Fruit fly (Drosophila melanogaster): ENCODE measurements around the gene CG13023.

Gene CG13023

DNA sequence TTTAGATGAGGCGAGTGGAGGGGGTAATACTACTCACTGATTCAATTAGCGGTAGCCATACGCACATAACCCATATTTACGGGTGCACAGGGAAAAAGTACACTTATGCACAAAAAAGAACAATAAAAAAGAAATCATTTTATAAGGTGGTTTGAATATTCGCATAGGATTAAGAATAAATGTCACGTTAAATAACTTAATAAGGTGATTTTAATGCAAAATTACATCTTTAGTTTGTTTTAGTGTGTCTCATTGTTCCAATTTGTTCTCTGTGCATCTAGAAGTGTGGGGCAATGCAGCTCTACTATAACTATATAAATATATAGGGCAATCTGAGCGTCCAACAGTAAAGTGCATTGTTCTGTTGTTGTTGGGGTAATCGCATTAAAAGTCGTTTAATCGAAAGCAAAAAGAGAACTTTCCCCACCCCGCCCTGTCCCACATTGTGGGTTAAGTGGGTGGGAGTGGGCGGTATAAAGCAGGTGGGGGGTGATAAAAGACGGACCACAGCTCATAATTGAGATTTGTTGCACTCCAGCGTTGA is 34.4 kb downstream of the CG13023 start (continued):
- TF ChIP-seq CG12942 (GFP tag; optimal IDR thresholded peaks at IDR 0.05) (no peak), CG3407 (GFP tag; optimal IDR thresholded peaks at IDR 0.05) (no peak), dysf (GFP tag; IDR thresholded peaks at IDR 0.05) (no peak), Mes4 (GFP tag; optimal IDR thresholded peaks at IDR 0.05) (no peak), cad (GFP tag; optimal IDR thresholded peaks at IDR 0.05) (no peak), emc (GFP tag; optimal IDR thresholded peaks at IDR 0.05) (no peak), bsh (GFP tag; optimal IDR thresholded peaks at IDR 0.05) (peak in 1 of 2 experiments; percentile 58), CG4854 (GFP tag; optimal IDR thresholded peaks at IDR 0.05) (no peak), gsb-n (tag; optimal IDR thresholded peaks at IDR 0.05) (no peak), mam (GFP tag; optimal IDR thresholded peaks at IDR 0.05) (no peak), TFAM (GFP tag; optimal IDR thresholded peaks at IDR 0.05) (no peak), caup (GFP tag; optimal IDR thresholded peaks at IDR 0.05; ENCODE audit: severe bottlenecking) (no peak), Gug (GFP tag; IDR thresholded peaks at IDR 0.05) (no peak), CG17359 (tag; optimal IDR thresholded peaks at IDR 0.05) (peak; percentile 30), gce (GFP tag; IDR thresholded peaks at IDR 0.05) (no peak), ttk (GFP tag; IDR thresholded peaks at IDR 0.05) (no peak), CG11398 (GFP tag; optimal IDR thresholded peaks at IDR 0.05) (no peak), CG4730 (GFP tag; IDR thresholded peaks at IDR 0.05) (no peak; the same call in 1 of the 2 replicates), Stat92E (GFP tag; optimal IDR thresholded peaks at IDR 0.05) (no peak), bigmax (GFP tag; optimal IDR thresholded peaks at IDR 0.05) (no peak), ham (GFP tag; IDR thresholded peaks at IDR 0.05) (no peak), maf-S (GFP tag; optimal IDR thresholded peaks at IDR 0.05) (no peak), CG33213 (GFP tag; optimal IDR thresholded peaks at IDR 0.05) (no peak), sim (GFP tag; IDR thresholded peaks at IDR 0.05) (no peak), CG10959 (GFP tag; IDR thresholded peaks at IDR 0.05) (no peak), CG14441 (GFP tag; IDR thresholded peaks at IDR 0.05) (no peak), Hmx (GFP tag; optimal IDR thresholded peaks at IDR 0.05) (no peak), fd102C (GFP tag; optimal IDR thresholded peaks at IDR 0.05) (no peak), nom (GFP tag; optimal IDR thresholded peaks at IDR 0.05) (no peak), prd (optimal IDR thresholded peaks at IDR 0.05) (no peak), prd (GFP tag; IDR thresholded peaks at IDR 0.05) (peak; percentile 41; the same call in 1 of the 3 replicates), Oaz (GFP tag; IDR thresholded peaks at IDR 0.05) (no peak), CG16863 (GFP tag; optimal IDR thresholded peaks at IDR 0.05) (no peak), CG34224 (GFP tag; IDR thresholded peaks at IDR 0.05; ENCODE audit: partially characterized antibody) (no peak), Hr39 (optimal IDR thresholded peaks at IDR 0.05) (no peak), sob (GFP tag; IDR thresholded peaks at IDR 0.05) (no peak), cas (GFP tag; IDR thresholded peaks at IDR 0.05) (no peak), chif (GFP tag; optimal IDR thresholded peaks at IDR 0.05) (no peak), CG2129 (GFP tag; IDR thresholded peaks at IDR 0.05; ENCODE audit: partially characterized antibody) (no peak), CG12071 (GFP tag; optimal IDR thresholded peaks at IDR 0.05) (no peak), CG9437 (GFP tag; optimal IDR thresholded peaks at IDR 0.05) (no peak), Xrp1 (GFP tag; IDR thresholded peaks at IDR 0.05) (no peak), tll (GFP tag; optimal IDR thresholded peaks at IDR 0.05) (no peak), oc (tag; optimal IDR thresholded peaks at IDR 0.05) (no peak), lbe (GFP tag; optimal IDR thresholded peaks at IDR 0.05) (no peak), CG10274 (GFP tag; optimal IDR thresholded peaks at IDR 0.05) (no peak), croc (GFP tag; conservative IDR thresholded peaks at IDR 0.05) (no peak), CG1603 (tag; optimal IDR thresholded peaks at IDR 0.05) (peak; percentile 25), CG32532 (GFP tag; IDR thresholded peaks at IDR 0.05) (no peak), CG32772 (GFP tag; IDR thresholded peaks at IDR 0.05) (0 out of 2 replicates have a peak, but pooled peaks have one; percentile 18), gro (GFP tag; optimal IDR thresholded peaks at IDR 0.05) (no peak), Drgx (GFP tag; IDR thresholded peaks at IDR 0.05) (peak; percentile 63; the same call in 1 of the 2 replicates)
